Fruit fly (Drosophila melanogaster) S2 (cell line): ENCODE measurements around the gene mbm.

ENCODE experiments used
- CG8478 ChIP-seq: fragments of >200 bp; optimal IDR thresholded peaks from 2 replicates; lab custom pipeline; 2018
- CTCF ChIP-seq, 2 experiments: fragments of >200 bp; optimal IDR thresholded peaks; 2 replicates each; lab custom pipeline; 2018

DNA sequence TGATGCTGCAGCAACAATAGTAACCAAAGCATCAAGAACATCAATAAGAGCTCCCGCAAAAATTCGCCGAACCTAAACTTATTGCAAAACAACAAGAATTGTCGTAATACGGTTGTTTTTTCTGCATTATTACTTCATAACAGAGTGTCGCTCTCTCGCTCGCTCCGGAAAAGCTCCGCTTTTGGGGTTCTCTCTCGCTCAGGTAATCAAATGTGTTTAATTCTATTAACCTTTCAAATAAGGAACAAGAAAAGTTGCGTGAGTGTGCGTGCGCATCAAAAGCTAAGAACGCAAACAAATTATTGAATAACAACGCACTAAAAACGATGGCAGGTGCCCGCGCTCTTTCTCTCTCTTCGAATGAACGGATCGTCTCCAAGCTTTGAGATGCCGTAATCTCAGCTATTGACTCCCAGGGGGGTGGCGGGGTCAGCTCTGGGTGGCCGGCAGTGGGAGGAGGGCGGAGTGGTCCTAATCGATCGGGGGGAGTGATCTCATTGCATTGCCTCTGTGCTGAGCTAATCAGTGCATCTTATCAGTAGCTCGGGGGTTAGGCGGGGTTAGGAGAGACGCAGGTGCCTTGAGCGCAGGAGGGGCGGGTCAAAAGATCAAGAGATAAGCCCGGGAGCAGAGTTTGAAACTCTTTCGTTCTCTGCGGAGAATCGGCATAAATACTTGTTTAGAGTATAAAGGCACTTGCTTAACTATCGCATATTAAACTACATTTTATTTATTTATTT is 32.8 kb upstream of the mbm start:
- TF ChIP-seq CG8478 (lab: Kevin White, UChicago) (no peak), CTCF (optimal IDR thresholded peaks at IDR 0.05; lab: Kevin White, UChicago) (no peak)
